Fruit fly (Drosophila melanogaster) whole organism, embryonic: ENCODE data around the gene Bug22.

Experiments
- B-H2 ChIP-seq: fragments of 200-800 bp; sonication (Bioruptor generic); optimal IDR thresholded peaks from 2 replicates; lab custom pipeline; 2018; ENCODE audit warnings: missing biosample characterization, mild to moderate bottlenecking, missing genetic modification characterization
- CG10147 ChIP-seq: fragments of 200-800 bp; sonication (Bioruptor generic); optimal IDR thresholded peaks from 2 replicates; lab custom pipeline; 2019; ENCODE audit warnings: missing biosample characterization, mild to moderate bottlenecking, missing genetic modification characterization, moderate library complexity
- CG10431 ChIP-seq: fragments of 200-800 bp; sonication (Bioruptor generic); optimal IDR thresholded peaks from 3 replicates; lab custom pipeline; 2018; ENCODE audit warnings: missing biosample characterization, mild to moderate bottlenecking, missing genetic modification characterization
- CG10543 ChIP-seq: fragments of 200-800 bp; sonication (Bioruptor generic); optimal IDR thresholded peaks from 3 replicates; lab custom pipeline; 2017; ENCODE audit warnings: missing biosample characterization, mild to moderate bottlenecking, missing genetic modification characterization, moderate library complexity
- CG10979 ChIP-seq: fragments of 200-800 bp; sonication (Bioruptor generic); optimal IDR thresholded peaks from 2 replicates; lab custom pipeline; 2018; ENCODE audit warnings: missing biosample characterization, mild to moderate bottlenecking, missing genetic modification characterization, moderate library complexity
- CG11093 ChIP-seq: fragments of 200-800 bp; sonication (Bioruptor generic); IDR thresholded peaks from 3 replicates; pipeline ENCODE4 v1.3.6; 2022; ENCODE audit warnings: missing biosample characterization, missing genetic modification characterization
- CG11695 ChIP-seq: fragments of 200-800 bp; sonication (Bioruptor generic); IDR thresholded peaks from 3 replicates; pipeline ENCODE4 v1.3.6; 2022; ENCODE audit warnings: missing biosample characterization, missing genetic modification characterization
- CG12155 ChIP-seq: fragments of 200-800 bp; sonication (Bioruptor generic); optimal IDR thresholded peaks from 3 replicates; lab custom pipeline; 2016; ENCODE audit warnings: missing biosample characterization, missing genetic modification characterization
- CG12744 ChIP-seq: fragments of 200-800 bp; sonication (Bioruptor generic); optimal IDR thresholded peaks from 2 replicates; lab custom pipeline; 2016; ENCODE audit warnings: missing biosample characterization, missing genetic modification characterization
- CG13123 ChIP-seq: fragments of 200-800 bp; sonication (Bioruptor generic); optimal IDR thresholded peaks from 2 replicates; lab custom pipeline; 2016; ENCODE audit warnings: missing biosample characterization, missing genetic modification characterization
- CG15011 ChIP-seq: fragments of 200-800 bp; sonication (Bioruptor generic); optimal IDR thresholded peaks from 3 replicates; lab custom pipeline; 2018; ENCODE audit warnings: missing biosample characterization, mild to moderate bottlenecking, missing genetic modification characterization
- CG15479 ChIP-seq: fragments of 200-800 bp; sonication (Bioruptor generic); optimal IDR thresholded peaks from 3 replicates; lab custom pipeline; 2019; ENCODE audit warnings: missing biosample characterization, mild to moderate bottlenecking, missing genetic modification characterization, moderate library complexity
- CG15514 ChIP-seq: fragments of 200-800 bp; sonication (Bioruptor generic); optimal IDR thresholded peaks from 3 replicates; lab custom pipeline; 2017; ENCODE audit warnings: missing biosample characterization, missing genetic modification characterization, mild to moderate bottlenecking, moderate library complexity, missing genetic modification reagents
- CG16779 ChIP-seq: fragments of 200-800 bp; sonication (Bioruptor generic); IDR thresholded peaks from 2 replicates; pipeline ENCODE4 v1.3.6; 2022; ENCODE audit warnings: missing biosample characterization, missing genetic modification characterization
- CG16863 ChIP-seq: fragments of 200-800 bp; sonication (Bioruptor generic); optimal IDR thresholded peaks from 3 replicates; lab custom pipeline; 2016; ENCODE audit warnings: missing biosample characterization, missing genetic modification characterization
- CG1832 ChIP-seq: fragments of 200-800 bp; sonication (Bioruptor generic); optimal IDR thresholded peaks from 2 replicates; lab custom pipeline; 2017; ENCODE audit warnings: missing biosample characterization, mild to moderate bottlenecking, missing genetic modification characterization, inconsistent platforms
- CG18599 ChIP-seq: fragments of 200-800 bp; sonication (Bioruptor generic); optimal IDR thresholded peaks from 3 replicates; lab custom pipeline; 2017; ENCODE audit warnings: missing biosample characterization, missing genetic modification characterization, mild to moderate bottlenecking, moderate library complexity, missing genetic modification reagents
- CG2875 ChIP-seq: fragments of 200-800 bp; sonication (Bioruptor generic); optimal IDR thresholded peaks from 2 replicates; lab custom pipeline; 2017; ENCODE audit warnings: missing biosample characterization, mild to moderate bottlenecking, missing genetic modification characterization, missing genetic modification reagents
- CG31388 ChIP-seq: fragments of 200-800 bp; sonication (Bioruptor generic); optimal IDR thresholded peaks from 2 replicates; lab custom pipeline; 2016; ENCODE audit warnings: missing biosample characterization, missing genetic modification characterization
- CG3726 ChIP-seq: fragments of 200-800 bp; sonication (Bioruptor generic); IDR thresholded peaks from 3 replicates; pipeline ENCODE4, ENCODE4 v1.3.6; 2022; ENCODE audit warnings: missing biosample characterization, missing genetic modification characterization
- CG9215 ChIP-seq: fragments of 200-800 bp; sonication (Bioruptor generic); IDR thresholded peaks from 2 replicates; pipeline ENCODE4 v1.3.6; 2022; ENCODE audit warnings: missing biosample characterization, missing genetic modification characterization
- Camta ChIP-seq: fragments of 200-800 bp; sonication (Bioruptor generic); optimal IDR thresholded peaks from 2 replicates; lab custom pipeline; 2016; ENCODE audit warnings: missing biosample characterization, missing genetic modification characterization
- D19B ChIP-seq: fragments of 200-800 bp; sonication (Bioruptor generic); optimal IDR thresholded peaks from 2 replicates; lab custom pipeline; 2017; ENCODE audit warnings: missing biosample characterization, mild to moderate bottlenecking, missing genetic modification characterization
- Dip3 ChIP-seq: fragments of 200-800 bp; sonication (Bioruptor generic); optimal IDR thresholded peaks from 3 replicates; lab custom pipeline; 2016; ENCODE audit warnings: missing biosample characterization, missing genetic modification characterization
- Dll ChIP-seq: fragments of 200-800 bp; sonication (Bioruptor generic); IDR thresholded peaks from 4 replicates; pipeline ENCODE4 v1.3.6; 2022; ENCODE audit warnings: missing biosample characterization, missing genetic modification characterization; ENCODE audit not compliant: partially characterized antibody
- Optix ChIP-seq: fragments of 200-800 bp; sonication (Bioruptor generic); IDR thresholded peaks from 3 replicates; pipeline ENCODE4 v1.3.6; 2022; ENCODE audit warnings: missing biosample characterization, missing genetic modification characterization
- Scr ChIP-seq: fragments of 200-800 bp; sonication (Bioruptor generic); IDR thresholded peaks from 2 replicates; pipeline ENCODE4 v1.3.6; 2022; ENCODE audit warnings: missing biosample characterization, missing genetic modification characterization; ENCODE audit not compliant: partially characterized antibody
- Sin3A ChIP-seq: fragments of >200 bp; optimal IDR thresholded peaks from 2 replicates; lab custom pipeline; 2018
- YL-1 ChIP-seq: fragments of 200-800 bp; sonication (Bioruptor generic); optimal IDR thresholded peaks from 3 replicates; lab custom pipeline; 2017; ENCODE audit warnings: missing biosample characterization, mild to moderate bottlenecking, missing genetic modification characterization
- amos ChIP-seq: fragments of 200-800 bp; sonication (Bioruptor generic); IDR thresholded peaks from 2 replicates; pipeline ENCODE4 v1.3.6; 2022; ENCODE audit warnings: missing biosample characterization, missing genetic modification characterization; ENCODE audit not compliant: partially characterized antibody
- ap ChIP-seq: fragments of 200-800 bp; sonication (Bioruptor generic); IDR thresholded peaks from 2 replicates; pipeline ENCODE4 v1.3.6; 2022; ENCODE audit warnings: missing biosample characterization, missing genetic modification characterization
- ara ChIP-seq: fragments of 200-800 bp; sonication (Bioruptor generic); IDR thresholded peaks from 2 replicates; pipeline ENCODE4 v1.3.6; 2022; ENCODE audit warnings: missing biosample characterization, missing genetic modification characterization
- cad ChIP-seq: fragments of >200 bp; optimal IDR thresholded peaks from 2 replicates; lab custom pipeline; 2017; ENCODE audit warnings: missing biosample characterization, missing genetic modification characterization
- chif ChIP-seq, 2 experiments: fragments of 200-800 bp; sonication (Bioruptor generic); optimal IDR thresholded peaks; 3 replicates each; lab custom pipeline; 2016; ENCODE audit warnings: missing biosample characterization in 2 of 2, missing genetic modification characterization in 2 of 2
- crol ChIP-seq: fragments of 200-800 bp; sonication (Bioruptor generic); IDR thresholded peaks from 2 replicates; pipeline ENCODE4 v1.3.6; 2022; ENCODE audit warnings: missing biosample characterization, missing genetic modification characterization
- cwo ChIP-seq: fragments of 200-800 bp; sonication (Bioruptor generic); optimal IDR thresholded peaks from 3 replicates; lab custom pipeline; 2017; ENCODE audit warnings: missing biosample characterization, missing genetic modification characterization, mild to moderate bottlenecking, moderate library complexity, missing genetic modification reagents
- en ChIP-seq: fragments of 200-800 bp; sonication (Bioruptor generic); optimal IDR thresholded peaks from 2 replicates; lab custom pipeline; 2016; ENCODE audit warnings: missing biosample characterization, missing genetic modification characterization
- gfzf ChIP-seq: fragments of 200-800 bp; sonication (Bioruptor generic); optimal IDR thresholded peaks from 2 replicates; lab custom pipeline; 2016; ENCODE audit warnings: missing biosample characterization, mild to moderate bottlenecking, missing genetic modification characterization, moderate library complexity
- lbe ChIP-seq: fragments of 200-800 bp; sonication (Bioruptor generic); optimal IDR thresholded peaks from 2 replicates; lab custom pipeline; 2016; ENCODE audit warnings: missing biosample characterization, mild to moderate bottlenecking, missing genetic modification characterization
- luna ChIP-seq: fragments of 200-800 bp; sonication (Bioruptor generic); optimal IDR thresholded peaks from 2 replicates; lab custom pipeline; 2016; ENCODE audit warnings: missing biosample characterization, missing genetic modification characterization
- nerfin-2 ChIP-seq: fragments of 200-800 bp; sonication (Bioruptor generic); IDR thresholded peaks from 2 replicates; pipeline ENCODE4 v1.3.6; 2022; ENCODE audit warnings: missing biosample characterization, missing genetic modification characterization; ENCODE audit not compliant: partially characterized antibody
- otp ChIP-seq: fragments of 200-800 bp; sonication (Bioruptor generic); IDR thresholded peaks from 3 replicates; pipeline ENCODE4, ENCODE4 v1.3.6; 2022; ENCODE audit warnings: missing biosample characterization, missing genetic modification characterization
- pho ChIP-seq: fragments of 200-800 bp; sonication (Bioruptor generic); optimal IDR thresholded peaks from 2 replicates; lab custom pipeline; 2016; ENCODE audit warnings: missing biosample characterization, missing genetic modification characterization
- pnt ChIP-seq: fragments of 200-800 bp; sonication (Bioruptor generic); optimal IDR thresholded peaks from 3 replicates; lab custom pipeline; 2016; ENCODE audit warnings: missing biosample characterization, missing genetic modification characterization
- prd ChIP-seq, 3 experiments: fragments of >200 bp in 2 of 3; fragments of 200-800 bp in 1 of 3; sonication (Bioruptor generic) in 1 of 3; optimal IDR thresholded peaks in 2 of 3; IDR thresholded peaks in 1 of 3; 2 replicates in 2 of 3; 3 replicates in 1 of 3; pipeline versions ENCODE4 v1.3.6 to Lab custom; 2017 to 2022; ENCODE audit warnings: missing biosample characterization in 1 of 3, missing genetic modification characterization in 1 of 3
- ranshi ChIP-seq: fragments of 200-800 bp; sonication (Bioruptor generic); IDR thresholded peaks from 2 replicates; pipeline ENCODE4 v1.3.6; 2022; ENCODE audit warnings: missing biosample characterization, missing genetic modification characterization
- sens-2 ChIP-seq: fragments of 200-800 bp; sonication (Bioruptor generic); IDR thresholded peaks from 2 replicates; pipeline ENCODE4 v1.3.6; 2022; ENCODE audit warnings: missing biosample characterization, missing genetic modification characterization
- tin ChIP-seq: fragments of 200-800 bp; sonication (Bioruptor generic); optimal IDR thresholded peaks from 3 replicates; lab custom pipeline; 2016; ENCODE audit warnings: missing biosample characterization, missing genetic modification characterization
- tio ChIP-seq: fragments of 200-800 bp; sonication (Bioruptor generic); optimal IDR thresholded peaks from 2 replicates; lab custom pipeline; 2017; ENCODE audit warnings: missing biosample characterization, missing genetic modification characterization, inconsistent platforms
- tx ChIP-seq: fragments of 200-800 bp; sonication (Bioruptor generic); optimal IDR thresholded peaks from 2 replicates; lab custom pipeline; 2016; ENCODE audit warnings: missing biosample characterization, missing genetic modification characterization

The Bug22 gene

dm6 chr2L:10408122-10408576 is 22.6 kb downstream of the Bug22 start, which contains the start of the genes Ip259 and RpS27A:
Ip259 (plus strand) TSS chr2L:10408352.
RpS27A (plus strand) TSS chr2L:10408352.
- TF ChIP-seq CG9215 (GFP tag; lab: Robert Waterston, UW) (no peak), YL-1 (GFP tag; lab: Kevin White, UChicago) (peak; percentile 93), CG1832 (no peak), tx (GFP tag; lab: Kevin White, UChicago) (no peak), CG16779 (peak; percentile 80), lbe (peak; percentile 61), CG3726 (GFP tag; lab: Robert Waterston, UW) (no peak), chif (GFP tag; optimal IDR thresholded peaks at IDR 0.05; lab: Kevin White, UChicago) (peak; percentile 53 to 75), CG15479 (GFP tag; lab: Kevin White, UChicago) (no peak), CG10431 (GFP tag; lab: Kevin White, UChicago) (peak; percentile 63), CG12744 (GFP tag; lab: Kevin White, UChicago) (peak; percentile 55), amos (peak; percentile 38; the same call in 1 of the 2 replicates), Camta (GFP tag; lab: Kevin White, UChicago) (peak; percentile 81), Sin3A (lab: Kevin White, UChicago) (no peak), ara (GFP tag; lab: Robert Waterston, UW) (no peak), cwo (no peak), ranshi (GFP tag; lab: Robert Waterston, UW) (no peak; the same call in 1 of the 2 replicates), CG2875 (peak; percentile 56), sens-2 (peak; percentile 86), CG31388 (GFP tag; lab: Kevin White, UChicago) (no peak), CG10543 (GFP tag; lab: Kevin White, UChicago) (peak; percentile 67), CG10147 (GFP tag; lab: Kevin White, UChicago) (peak; percentile 66), tio (GFP tag; lab: Kevin White, UChicago) (peak; percentile 71), CG15011 (GFP tag; lab: Kevin White, UChicago) (peak; percentile 69), CG18599 (GFP tag; lab: Kevin White, UChicago) (no peak), Dip3 (GFP tag; lab: Kevin White, UChicago) (peak; percentile 68), pnt (GFP tag; lab: Kevin White, UChicago) (no peak), CG11093 (GFP tag; lab: Robert Waterston, UW) (no peak), Optix (peak; percentile 77; the same call in 2 of the 3 replicates), CG12155 (GFP tag; lab: Kevin White, UChicago) (peak; percentile 33), D19B (GFP tag; lab: Kevin White, UChicago) (peak; percentile 56), B-H2 (peak; percentile 86), luna (GFP tag; lab: Kevin White, UChicago) (peak; percentile 56), CG10979 (tag; lab: Kevin White, UChicago) (peak; percentile 57), CG16863 (GFP tag; lab: Kevin White, UChicago) (peak; percentile 47), prd (optimal IDR thresholded peaks at IDR 0.05; lab: Kevin White, UChicago) (no peak), prd (GFP tag; IDR thresholded peaks at IDR 0.05; lab: Robert Waterston, UW) (peak; percentile 62; the same call in 2 of the 3 replicates), CG13123 (GFP tag; lab: Kevin White, UChicago) (peak; percentile 30), en (GFP tag; lab: Kevin White, UChicago) (peak; percentile 63), tin (peak; percentile 63), cad (no peak), crol (GFP tag; lab: Robert Waterston, UW) (no peak), nerfin-2 (no peak), gfzf (GFP tag; lab: Kevin White, UChicago) (peak; percentile 2), ap (GFP tag; lab: Robert Waterston, UW) (no peak; the same call in 1 of the 2 replicates), pho (GFP tag; lab: Kevin White, UChicago) (peak; percentile 50), CG15514 (peak; percentile 92), otp (GFP tag; lab: Robert Waterston, UW) (no peak; the same call in 2 of the 3 replicates), Scr (GFP tag; lab: Robert Waterston, UW) (no peak), Dll (GFP tag; lab: Robert Waterston, UW) (no peak), CG11695 (peak; percentile 57; the same call in 2 of the 3 replicates)
